Fruit fly (Drosophila melanogaster) ovary, adult (tissue): ENCODE data around the gene CG11663.
A peak's percentile ranks its signal among the peaks of the same experiment; 100 is the strongest.

Experiments
- CG17801 ChIP-seq: fragments of 200-800 bp; optimal IDR thresholded peaks from 2 replicates; lab custom pipeline; 2019; ENCODE audit warnings: missing biosample characterization, mild to moderate bottlenecking, missing genetic modification characterization, moderate library complexity; ENCODE audit not compliant: partially characterized antibody

CG11663 gene

dm6 chrX:894182-894581, at the start of gene CG11663:
TSS of gene CG11663 (plus strand) at chrX:894482.
- TF ChIP-seq CG17801 (GFP tag; lab: Kevin White, UChicago) = no peak

- no peak for TF ChIP-seq CG17801 (GFP tag; lab: Kevin White, UChicago)
Measured at dm6 chrX:844523-844922, 49.8 kb upstream of the CG11663 start, which contains the start of gene CG14635. TSS of gene CG14635 (plus strand) at chrX:844823.

dm6 chrX:847057-847456, 47.2 kb upstream of the CG11663 start, which contains the start of gene CG3713:
TSS of gene CG3713 (minus strand) at chrX:847157.
- TF ChIP-seq CG17801 (GFP tag; lab: Kevin White, UChicago) = no peak

dm6 chrX:862308-862707, 32.0 kb upstream of the CG11663 start, which contains the start of gene CG14634:
TSS of gene CG14634 (plus strand) at chrX:862608.
- TF ChIP-seq CG17801 (GFP tag; lab: Kevin White, UChicago) = no peak

dm6 chrX:868441-868840, 25.8 kb upstream of the CG11663 start:
- TF ChIP-seq CG17801 (GFP tag; lab: Kevin White, UChicago) = no peak

dm6 chrX:873739-874138, 20.5 kb upstream of the CG11663 start:
- no peak for TF ChIP-seq CG17801 (GFP tag; lab: Kevin White, UChicago)

- TF ChIP-seq CG17801 (GFP tag; lab: Kevin White, UChicago) = no peak
Measured at dm6 chrX:875432-875831, 18.9 kb upstream of the CG11663 start, which contains the start of gene CG11664. TSS of gene CG11664 (plus strand) at chrX:875732.

- no peak for TF ChIP-seq CG17801 (GFP tag; lab: Kevin White, UChicago)
Measured at dm6 chrX:898367-898766, 4.1 kb downstream of the CG11663 start.

- no peak for TF ChIP-seq CG17801 (GFP tag; lab: Kevin White, UChicago)
Measured at dm6 chrX:899407-900050, 5.2 kb downstream of the CG11663 start.

dm6 chrX:900725-901345, 6.6 kb downstream of the CG11663 start:
- TF ChIP-seq CG17801 (GFP tag; lab: Kevin White, UChicago) = peak; percentile 96

- TF ChIP-seq CG17801 (GFP tag; lab: Kevin White, UChicago) = no peak
Measured at dm6 chrX:908763-909497, 14.6 kb downstream of the CG11663 start.

dm6 chrX:921359-921758, 27.1 kb downstream of the CG11663 start:
- no peak for TF ChIP-seq CG17801 (GFP tag; lab: Kevin White, UChicago)

dm6 chrX:927209-927862, 33.1 kb downstream of the CG11663 start, which contains the start of gene Lztr1:
TSS of gene Lztr1 (minus strand) at chrX:927582.
- no peak for TF ChIP-seq CG17801 (GFP tag; lab: Kevin White, UChicago)

dm6 chrX:927863-928257, 33.6 kb downstream of the CG11663 start, which contains the start of the genes CG43867 and MED22:
TSS of gene CG43867 (minus strand) at chrX:927975.
TSS of gene MED22 (plus strand) at chrX:928139.
- TF ChIP-seq CG17801 (GFP tag; lab: Kevin White, UChicago) = no peak
